Worm (Caenorhabditis elegans): ENCODE measurements around the gene ttyh-1.

ttyh-1 gene

ce11 chrX:11387723-11388330 lies 19.3 kb downstream of the ttyh-1 start:
- TF ChIP-seq snpc-4 (tag; optimal IDR thresholded peaks at IDR 0.05) = no peak
- TF ChIP-seq ceh-82 (tag; optimal IDR thresholded peaks at IDR 0.05) = no peak
- no peak for TF ChIP-seq lin-39 (tag; optimal IDR thresholded peaks at IDR 0.05)
- no peak for TF ChIP-seq nhr-25 (tag; optimal IDR thresholded peaks at IDR 0.05)
- TF ChIP-seq jun-1 (tag; optimal IDR thresholded peaks at IDR 0.05) = no peak
- TF ChIP-seq unc-39 (tag; optimal IDR thresholded peaks at IDR 0.05) = no peak
- no peak for TF ChIP-seq unc-62 (GFP tag; optimal IDR thresholded peaks at IDR 0.05)
- TF ChIP-seq ceh-16 (tag; optimal IDR thresholded peaks at IDR 0.05) = no peak
- no peak for TF ChIP-seq ZK546.5 (tag; optimal IDR thresholded peaks at IDR 0.05)

- TF ChIP-seq pqm-1 (tag; optimal IDR thresholded peaks at IDR 0.05) (peak; percentile 61), fkh-10 (GFP tag; optimal IDR thresholded peaks at IDR 0.05) (no peak), nhr-43 (tag; optimal IDR thresholded peaks at IDR 0.05; ENCODE audit: poor library complexity, severe bottlenecking) (no peak), lin-15B (tag; optimal IDR thresholded peaks at IDR 0.05) (no peak), unc-39 (tag; optimal IDR thresholded peaks at IDR 0.05) (no peak), nhr-23 (tag; optimal IDR thresholded peaks at IDR 0.05) (no peak), elt-2 (tag; optimal IDR thresholded peaks at IDR 0.05) (peak; percentile 76), skn-1 (tag; optimal IDR thresholded peaks at IDR 0.05) (no peak), elt-3 (tag; optimal IDR thresholded peaks at IDR 0.05) (peak in 1 of 3 experiments; percentile 9), ama-1 (optimal IDR thresholded peaks at IDR 0.05) (no peak), nfya-1 (tag; optimal IDR thresholded peaks at IDR 0.05; ENCODE audit: insufficient read depth) (no peak), daf-12 (tag; optimal IDR thresholded peaks at IDR 0.05) (no peak), nhr-77 (tag; optimal IDR thresholded peaks at IDR 0.05) (no peak), lsy-12 (tag; optimal IDR thresholded peaks at IDR 0.05) (no peak), pha-4 (tag; optimal IDR thresholded peaks at IDR 0.05) (no peak), mml-1 (tag; optimal IDR thresholded peaks at IDR 0.05) (no peak), eor-1 (tag; optimal IDR thresholded peaks at IDR 0.05) (no peak), ceh-9 (tag; optimal IDR thresholded peaks at IDR 0.05) (no peak), hmg-11 (tag; optimal IDR thresholded peaks at IDR 0.05) (no peak), nhr-25 (tag; optimal IDR thresholded peaks at IDR 0.05) (peak; percentile 2), nhr-28 (tag; optimal IDR thresholded peaks at IDR 0.05) (no peak), elt-1 (tag; optimal IDR thresholded peaks at IDR 0.05) (no peak), mdl-1 (tag; optimal IDR thresholded peaks at IDR 0.05) (no peak), fos-1 (tag; optimal IDR thresholded peaks at IDR 0.05) (no peak)
These were observed 24.4 kb downstream of the ttyh-1 start, which contains the start of gene prx-12 for ce11 chrX:11392924-11393323. Gene prx-12 (plus strand): TSS chrX:11393294.

ce11 chrX:11400467-11401184 lies 32.1 kb downstream of the ttyh-1 start:
- TF ChIP-seq zag-1 (tag; optimal IDR thresholded peaks at IDR 0.05) (no peak), nhr-237 (tag; optimal IDR thresholded peaks at IDR 0.05) (no peak), elt-3 (tag; optimal IDR thresholded peaks at IDR 0.05) (no peak), nhr-76 (tag; optimal IDR thresholded peaks at IDR 0.05) (no peak), pha-4 (tag; optimal IDR thresholded peaks at IDR 0.05) (peak; percentile 39), elt-2 (tag; optimal IDR thresholded peaks at IDR 0.05) (peak; percentile 29), pqm-1 (tag; optimal IDR thresholded peaks at IDR 0.05) (peak; percentile 61), lin-39 (tag; optimal IDR thresholded peaks at IDR 0.05) (no peak), snpc-4 (tag; optimal IDR thresholded peaks at IDR 0.05) (no peak), nhr-12 (tag; optimal IDR thresholded peaks at IDR 0.05) (no peak), mml-1 (tag; optimal IDR thresholded peaks at IDR 0.05) (no peak)

- no peak for TF ChIP-seq pqm-1 (tag; optimal IDR thresholded peaks at IDR 0.05)
- no peak for TF ChIP-seq nhr-28 (tag; optimal IDR thresholded peaks at IDR 0.05)
- peak; percentile 21 for TF ChIP-seq lin-39 (tag; optimal IDR thresholded peaks at IDR 0.05)
- no peak for TF ChIP-seq jun-1 (tag; optimal IDR thresholded peaks at IDR 0.05)
- no peak for TF ChIP-seq ceh-28 (tag; optimal IDR thresholded peaks at IDR 0.05)
These were observed 37.4 kb downstream of the ttyh-1 start, which contains the start of gene slo-2 for ce11 chrX:11405908-11406307. Gene slo-2 (minus strand): TSS chrX:11405931.

Measured in whole organism, L3 larva.